Fruit fly (Drosophila melanogaster): ENCODE results near the gene CG6770.
A peak's percentile ranks its signal among the peaks of the same experiment; 100 is the strongest.

Gene CG6770

DNA sequence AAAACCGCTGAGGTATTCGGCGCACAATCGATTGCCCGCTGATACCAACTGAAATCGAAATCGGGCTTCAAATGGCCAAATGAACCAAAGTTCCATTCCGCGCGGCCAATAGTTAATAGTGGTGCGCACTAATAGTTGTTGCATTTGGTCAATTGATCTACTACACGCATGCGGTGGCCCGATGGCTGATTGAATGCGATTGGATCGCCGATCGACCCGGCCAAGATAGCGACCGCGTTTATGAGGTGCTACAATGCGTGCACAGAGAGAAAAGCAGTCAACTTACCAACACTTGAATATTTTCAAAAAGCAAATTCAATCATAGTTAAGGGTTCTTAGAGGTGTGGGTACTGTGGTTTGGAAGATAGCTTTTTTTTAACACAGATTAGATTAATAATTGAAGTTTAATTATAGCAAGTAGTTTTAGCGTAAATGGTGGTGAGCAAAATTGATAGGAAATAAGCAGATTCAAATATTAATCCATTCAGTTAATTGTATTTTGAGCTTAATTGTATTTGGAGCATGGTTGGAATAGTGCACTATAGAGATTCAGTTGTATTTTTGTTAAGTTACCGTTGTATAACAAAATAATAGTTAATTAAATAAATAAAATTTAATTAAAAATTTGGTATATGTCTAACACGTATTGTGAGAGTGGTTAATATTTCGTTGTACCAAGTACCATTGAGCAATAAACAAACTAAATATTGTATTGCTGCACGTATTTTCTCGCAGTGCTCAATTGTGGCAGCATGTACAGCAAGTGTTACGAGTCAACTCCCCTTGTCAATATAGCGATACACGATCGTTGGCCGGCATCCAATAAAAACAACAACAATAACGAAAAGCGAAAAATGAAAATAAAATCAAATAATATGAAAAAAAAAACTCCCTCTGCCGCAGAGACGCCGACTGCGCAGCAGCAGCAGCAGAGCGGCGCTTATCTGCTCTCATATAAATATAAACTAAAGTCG lies 19.2 kb downstream of the CG6770 start (continued):
- TF ChIP-seq nmo (GFP tag; optimal IDR thresholded peaks at IDR 0.05) (peak; percentile 78), NfI (GFP tag; optimal IDR thresholded peaks at IDR 0.05) (peak; percentile 31), CG10321 (GFP tag; IDR thresholded peaks at IDR 0.05) (no peak), ind (GFP tag; optimal IDR thresholded peaks at IDR 0.05) (peak; percentile 38), CG1792 (GFP tag; optimal IDR thresholded peaks at IDR 0.05) (no peak), CG11504 (tag; optimal IDR thresholded peaks at IDR 0.05) (peak; percentile 72), Myb (GFP tag; optimal IDR thresholded peaks at IDR 0.05) (peak; percentile 23), CG16813 (GFP tag; IDR thresholded peaks at IDR 0.05; ENCODE audit: partially characterized antibody) (no peak), BEAF-32 (GFP tag; optimal IDR thresholded peaks at IDR 0.05) (peak; percentile 16), CG1647 (GFP tag; optimal IDR thresholded peaks at IDR 0.05) (no peak), CG13624 (GFP tag; optimal IDR thresholded peaks at IDR 0.05) (no peak), GATAe (GFP tag; conservative IDR thresholded peaks at IDR 0.05) (no peak), shn (GFP tag; optimal IDR thresholded peaks at IDR 0.05) (no peak), CG31441 (GFP tag; IDR thresholded peaks at IDR 0.05) (peak; percentile 67), Dref (GFP tag; IDR thresholded peaks at IDR 0.05) (peak; percentile 45), fd64A (GFP tag; optimal IDR thresholded peaks at IDR 0.05) (no peak), CG16863 (GFP tag; optimal IDR thresholded peaks at IDR 0.05) (peak; percentile 15), otp (GFP tag; IDR thresholded peaks at IDR 0.05) (no peak), CG2889 (GFP tag; IDR thresholded peaks at IDR 0.05) (0 out of 3 replicates have a peak, but pooled peaks have one; percentile 31), HmgD (GFP tag; optimal IDR thresholded peaks at IDR 0.05) (no peak), CG2875 (GFP tag; optimal IDR thresholded peaks at IDR 0.05) (no peak), MTF-1 (GFP tag; optimal IDR thresholded peaks at IDR 0.05; ENCODE audit: borderline replicate concordance) (no peak), Abd-B (GFP tag; optimal IDR thresholded peaks at IDR 0.05) (peak; percentile 29), CG8290 (GFP tag; optimal IDR thresholded peaks at IDR 0.05) (no peak), CG8290 (tag; optimal IDR thresholded peaks at IDR 0.05) (peak in 1 of 2 experiments; percentile 69), CG30403 (GFP tag; optimal IDR thresholded peaks at IDR 0.05) (peak; percentile 75), insv (GFP tag; optimal IDR thresholded peaks at IDR 0.05) (no peak), CG10565 (GFP tag; optimal IDR thresholded peaks at IDR 0.05) (no peak), emc (GFP tag; optimal IDR thresholded peaks at IDR 0.05) (no peak), CG7928 (GFP tag; optimal IDR thresholded peaks at IDR 0.05) (no peak), CG15269 (tag; optimal IDR thresholded peaks at IDR 0.05) (peak; percentile 70), CG14860 (GFP tag; IDR thresholded peaks at IDR 0.05; ENCODE audit: partially characterized antibody) (no peak), Trl (optimal IDR thresholded peaks at IDR 0.05) (no peak), Trl (GFP tag; optimal IDR thresholded peaks at IDR 0.05) (no peak), CG3065 (GFP tag; optimal IDR thresholded peaks at IDR 0.05) (no peak), CG5245 (GFP tag; optimal IDR thresholded peaks at IDR 0.05) (peak; percentile 30), CG12299 (tag; optimal IDR thresholded peaks at IDR 0.05) (no peak), Mes4 (GFP tag; optimal IDR thresholded peaks at IDR 0.05) (peak; percentile 29), zen (tag; optimal IDR thresholded peaks at IDR 0.05) (peak; percentile 3), onecut (GFP tag; IDR thresholded peaks at IDR 0.05) (peak; percentile 23; the same call in 1 of the 2 replicates), Rx (GFP tag; IDR thresholded peaks at IDR 0.05) (peak; percentile 33; the same call in 1 of the 2 replicates), gcm2 (GFP tag; optimal IDR thresholded peaks at IDR 0.05) (peak; percentile 47), Lpt (GFP tag; optimal IDR thresholded peaks at IDR 0.05) (no peak), CG31224 (GFP tag; IDR thresholded peaks at IDR 0.05) (peak; percentile 41; the same call in 1 of the 2 replicates), ranshi (GFP tag; IDR thresholded peaks at IDR 0.05) (peak; percentile 46; the same call in 1 of the 2 replicates), seq (GFP tag; IDR thresholded peaks at IDR 0.05) (peak; percentile 32; the same call in 1 of the 2 replicates), Chrac-16 (GFP tag; optimal IDR thresholded peaks at IDR 0.05) (peak; percentile 56), ewg (GFP tag; optimal IDR thresholded peaks at IDR 0.05) (peak; percentile 44), amos (GFP tag; IDR thresholded peaks at IDR 0.05; ENCODE audit: partially characterized antibody) (no peak)
